Worm (Caenorhabditis elegans) whole organism, L1 larva: ENCODE results near the gene Y26E6A.3.

ENCODE experiments used
- C04F5.9 ChIP-seq: sonication (generic microtip); optimal IDR thresholded peaks from 2 replicates; lab custom pipeline; 2016; ENCODE audit warnings: missing genetic modification characterization, missing compliant biosample characterization
- C16A3.4 ChIP-seq: fragments of 150-350 bp; optimal IDR thresholded peaks from 2 replicates; lab custom pipeline; 2014; ENCODE audit warnings: missing biosample characterization, missing genetic modification characterization
- alr-1 ChIP-seq: fragments of 200-800 bp; sonication (Bioruptor generic); optimal IDR thresholded peaks from 2 replicates; lab custom pipeline; 2018; ENCODE audit warnings: borderline replicate concordance, mild to moderate bottlenecking, missing genetic modification characterization, missing compliant biosample characterization
- aly-2 ChIP-seq: fragments of 150-350 bp; optimal IDR thresholded peaks from 2 replicates; lab custom pipeline; 2014; ENCODE audit warnings: missing biosample characterization, missing genetic modification characterization
- ama-1 ChIP-seq: fragments of 150-350 bp; optimal IDR thresholded peaks from 2 replicates; lab custom pipeline; 2014
- ceh-82 ChIP-seq, 3 experiments: fragments of 150-350 bp in 1 of 3; sonication (generic microtip) in 2 of 3; optimal IDR thresholded peaks; 2 replicates each; lab custom pipeline; 2014 to 2017; ENCODE audit warnings: missing biosample characterization in 3 of 3, missing genetic modification characterization in 3 of 3
- ces-1 ChIP-seq: fragments of 150-350 bp; optimal IDR thresholded peaks from 2 replicates; lab custom pipeline; 2014; ENCODE audit warnings: missing biosample characterization, missing genetic modification reagents, missing genetic modification characterization
- dpl-1 ChIP-seq, 3 experiments: fragments of 150-350 bp in 2 of 3; sonication (generic microtip) in 1 of 3; optimal IDR thresholded peaks; 2 replicates each; lab custom pipeline; 2014 to 2017; ENCODE audit warnings: missing biosample characterization in 3 of 3, missing genetic modification characterization in 3 of 3, missing genetic modification reagents in 3 of 3
- egl-13 ChIP-seq: sonication (generic microtip); optimal IDR thresholded peaks from 2 replicates; lab custom pipeline; 2016; ENCODE audit warnings: missing genotype, missing genetic modification reagents, missing genetic modification characterization, missing compliant biosample characterization
- elt-2 ChIP-seq: sonication (generic microtip); optimal IDR thresholded peaks from 2 replicates; lab custom pipeline; 2016; ENCODE audit warnings: missing genetic modification characterization, mild to moderate bottlenecking, inconsistent platforms, missing compliant biosample characterization, missing genetic modification reagents
- elt-3 ChIP-seq, 6 experiments: fragments of 150-350 bp in 1 of 6; sonication (generic microtip); optimal IDR thresholded peaks; 2 replicates each; lab custom pipeline; 2017 to 2018; ENCODE audit warnings: missing biosample characterization in 6 of 6, missing genetic modification characterization in 6 of 6, inconsistent platforms in 1 of 6
- ets-5 ChIP-seq: fragments of 200-800 bp; sonication (Bioruptor generic); IDR thresholded peaks from 2 replicates; pipeline ENCODE4 v1.3.6; 2022; ENCODE audit warnings: missing genetic modification characterization, missing compliant biosample characterization
- fkh-10 ChIP-seq: sonication (generic microtip); optimal IDR thresholded peaks from 2 replicates; lab custom pipeline; 2017; ENCODE audit warnings: missing biosample characterization, missing genetic modification reagents, missing genetic modification characterization
- fkh-8 ChIP-seq: sonication (generic microtip); optimal IDR thresholded peaks from 2 replicates; lab custom pipeline; 2016; ENCODE audit warnings: mild to moderate bottlenecking, missing genetic modification characterization, missing compliant biosample characterization
- grh-1 ChIP-seq: fragments of 200-800 bp; sonication (Bioruptor generic); IDR thresholded peaks from 2 replicates; pipeline ENCODE4 v1.3.6; 2022; ENCODE audit warnings: missing genetic modification reagents, missing genetic modification characterization, missing compliant biosample characterization
- irx-1 ChIP-seq: sonication (generic microtip); optimal IDR thresholded peaks from 2 replicates; lab custom pipeline; 2016; ENCODE audit warnings: missing genetic modification characterization, missing compliant biosample characterization
- isw-1 ChIP-seq: fragments of 200-800 bp; sonication (Bioruptor generic); IDR thresholded peaks from 2 replicates; pipeline ENCODE4 v1.3.6; 2022; ENCODE audit warnings: missing genetic modification characterization, missing compliant biosample characterization
- jun-1 ChIP-seq: fragments of 150-350 bp; optimal IDR thresholded peaks from 2 replicates; lab custom pipeline; 2014; ENCODE audit warnings: missing biosample characterization, missing genetic modification reagents, missing genetic modification characterization
- lin-13 ChIP-seq: fragments of 150-350 bp; optimal IDR thresholded peaks from 2 replicates; lab custom pipeline; 2014; ENCODE audit warnings: missing biosample characterization, missing genetic modification reagents, missing genetic modification characterization
- lin-14 ChIP-seq: fragments of 200-800 bp; sonication (Bioruptor generic); optimal IDR thresholded peaks from 2 replicates; lab custom pipeline; 2018; ENCODE audit warnings: mild to moderate bottlenecking, missing genetic modification characterization, moderate library complexity, missing compliant biosample characterization
- lin-35 ChIP-seq, 2 experiments: fragments of 150-350 bp; optimal IDR thresholded peaks; 2 replicates each; lab custom pipeline; 2014; ENCODE audit warnings: missing biosample characterization in 2 of 2, missing genetic modification characterization in 2 of 2, missing genetic modification reagents in 2 of 2
- lin-39 ChIP-seq: fragments of 150-350 bp; optimal IDR thresholded peaks from 2 replicates; lab custom pipeline; 2014; ENCODE audit warnings: missing biosample characterization, missing genetic modification reagents, missing genetic modification characterization
- mdl-1 ChIP-seq, 2 experiments: fragments of 150-350 bp; optimal IDR thresholded peaks; 2 replicates each; lab custom pipeline; 2014 to 2017; ENCODE audit warnings: missing biosample characterization in 2 of 2, missing genetic modification characterization in 2 of 2, inconsistent platforms in 1 of 2
- nhr-12 ChIP-seq: sonication (generic microtip); optimal IDR thresholded peaks from 2 replicates; lab custom pipeline; 2017; ENCODE audit warnings: missing biosample characterization, missing genetic modification characterization
- nhr-19 ChIP-seq: fragments of 200-800 bp; sonication (Bioruptor generic); conservative IDR thresholded peaks from 2 replicates; pipeline ENCODE4 v1.3.6; 2022; ENCODE audit warnings: missing genetic modification characterization, missing compliant biosample characterization
- nhr-237 ChIP-seq: fragments of 150-350 bp; optimal IDR thresholded peaks from 2 replicates; lab custom pipeline; 2014; ENCODE audit warnings: missing biosample characterization, missing genetic modification characterization
- nhr-47 ChIP-seq: sonication (generic microtip); optimal IDR thresholded peaks from 2 replicates; lab custom pipeline; 2016; ENCODE audit warnings: mild to moderate bottlenecking, missing genetic modification characterization, moderate library complexity, missing compliant biosample characterization
- nhr-71 ChIP-seq: sonication (generic microtip); optimal IDR thresholded peaks from 2 replicates; lab custom pipeline; 2016; ENCODE audit warnings: mild to moderate bottlenecking, missing genetic modification characterization, moderate library complexity, missing compliant biosample characterization
- nhr-76 ChIP-seq: sonication (generic microtip); optimal IDR thresholded peaks from 2 replicates; lab custom pipeline; 2017; ENCODE audit warnings: missing biosample characterization, missing genetic modification characterization
- nhr-77 ChIP-seq: fragments of 150-350 bp; optimal IDR thresholded peaks from 2 replicates; lab custom pipeline; 2014; ENCODE audit warnings: missing biosample characterization, missing genetic modification characterization
- nhr-84 ChIP-seq: sonication (generic microtip); optimal IDR thresholded peaks from 2 replicates; lab custom pipeline; 2017; ENCODE audit warnings: missing biosample characterization, missing genetic modification characterization
- nhr-85 ChIP-seq: sonication (generic microtip); peaks from one replicate; lab custom pipeline; 2016; ENCODE audit warnings: missing genetic modification characterization, inconsistent platforms, missing compliant biosample characterization
- pqm-1 ChIP-seq: sonication (generic microtip); optimal IDR thresholded peaks from 3 replicates; lab custom pipeline; 2017; ENCODE audit warnings: missing biosample characterization, missing genetic modification characterization
- snpc-4 ChIP-seq: fragments of 150-350 bp; optimal IDR thresholded peaks from 2 replicates; lab custom pipeline; 2014; ENCODE audit warnings: missing biosample characterization, missing genetic modification characterization
- sox-4 ChIP-seq: sonication (generic microtip); optimal IDR thresholded peaks from 2 replicates; lab custom pipeline; 2016; ENCODE audit warnings: missing genetic modification characterization, missing compliant biosample characterization
- sup-37 ChIP-seq: fragments of 200-800 bp; sonication (Bioruptor generic); optimal IDR thresholded peaks from 2 replicates; lab custom pipeline; 2018; ENCODE audit warnings: mild to moderate bottlenecking, missing genetic modification characterization, missing compliant biosample characterization
- tbx-2 ChIP-seq: sonication (generic microtip); optimal IDR thresholded peaks from 2 replicates; lab custom pipeline; 2016; ENCODE audit warnings: missing genetic modification characterization, missing compliant biosample characterization
- tlp-1 ChIP-seq: fragments of 150-350 bp; optimal IDR thresholded peaks from 2 replicates; lab custom pipeline; 2014; ENCODE audit warnings: missing biosample characterization, missing genetic modification characterization
- unc-30 ChIP-seq: sonication (generic microtip); optimal IDR thresholded peaks from 2 replicates; lab custom pipeline; 2017; ENCODE audit warnings: missing biosample characterization, missing genetic modification characterization
- xbp-1 ChIP-seq: sonication (generic microtip); optimal IDR thresholded peaks from 2 replicates; lab custom pipeline; 2016; ENCODE audit warnings: missing genetic modification characterization, missing compliant biosample characterization
- ztf-11 ChIP-seq, 2 experiments: sonication (generic microtip); optimal IDR thresholded peaks; 2 replicates each; lab custom pipeline; 2016 to 2017; ENCODE audit warnings: missing genetic modification characterization in 2 of 2, missing biosample characterization in 1 of 2, missing compliant biosample characterization in 1 of 2

Y26E6A.3 gene

DNA sequence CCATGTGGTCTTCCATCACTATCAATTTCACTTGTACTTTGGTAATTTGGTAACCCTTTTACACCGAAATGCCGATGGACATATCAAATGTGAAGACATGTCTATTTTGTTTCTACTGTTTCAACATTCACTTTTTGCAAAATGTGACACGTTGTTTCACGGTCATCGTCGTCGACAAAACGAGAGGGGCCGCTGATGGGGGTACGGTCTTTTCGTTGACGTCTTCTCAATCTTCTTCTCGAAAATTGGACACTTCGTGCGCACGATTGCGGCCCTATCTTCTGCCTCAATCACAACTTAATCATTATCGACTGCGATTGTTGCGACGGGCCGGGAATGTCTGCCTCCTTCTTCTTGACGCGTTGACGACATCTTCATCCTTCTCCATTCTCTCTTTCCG is 27.0 kb upstream of the Y26E6A.3 start (continued):
- TF ChIP-seq nhr-85 (tag; lab: Kevin White, UChicago) = peak; percentile 88
- TF ChIP-seq elt-3 (tag; optimal IDR thresholded peaks at IDR 0.05; lab: Kevin White, UChicago) = peak; percentile 68 to 98 (median 82)
- no peak for TF ChIP-seq unc-30 (tag; lab: Kevin White, UChicago)
- TF ChIP-seq nhr-12 (tag; lab: Kevin White, UChicago) = no peak
- no peak for TF ChIP-seq lin-13 (GFP tag; lab: Kevin White, UChicago)
- TF ChIP-seq fkh-8 (tag; lab: Kevin White, UChicago) = no peak
- TF ChIP-seq pqm-1 (tag; lab: Kevin White, UChicago) = no peak
- TF ChIP-seq ceh-82 (tag; optimal IDR thresholded peaks at IDR 0.05; lab: Kevin White, UChicago) = no peak
- TF ChIP-seq grh-1 (GFP tag; lab: Robert Waterston, UW) = no peak
- TF ChIP-seq jun-1 = no peak
- TF ChIP-seq lin-35 (GFP tag; optimal IDR thresholded peaks at IDR 0.05; lab: Kevin White, UChicago) = peak in 1 of 2 experiments; percentile 30
- TF ChIP-seq aly-2 (tag; lab: Kevin White, UChicago) = no peak
- 0 out of 2 replicates have a peak, but pooled peaks have one; percentile 7 for TF ChIP-seq nhr-19 (GFP tag; lab: Robert Waterston, UW)
- no peak for TF ChIP-seq C16A3.4 (tag; lab: Kevin White, UChicago)
- no peak for TF ChIP-seq tlp-1 (tag; lab: Kevin White, UChicago)
- no peak for TF ChIP-seq alr-1 (tag; lab: Kevin White, UChicago)
- no peak for TF ChIP-seq sox-4 (tag; lab: Kevin White, UChicago)
- TF ChIP-seq fkh-10 = no peak
- no peak for TF ChIP-seq ets-5 (GFP tag; lab: Robert Waterston, UW)
- no peak for TF ChIP-seq egl-13 (tag; lab: Kevin White, UChicago)
- no peak for TF ChIP-seq ztf-11 (tag; optimal IDR thresholded peaks at IDR 0.05; lab: Kevin White, UChicago)
- TF ChIP-seq nhr-71 (tag; lab: Kevin White, UChicago) = peak; percentile 41
- no peak for TF ChIP-seq nhr-84
- TF ChIP-seq nhr-237 (tag; lab: Kevin White, UChicago) = no peak
- TF ChIP-seq ama-1 (lab: Kevin White, UChicago) = no peak
- no peak for TF ChIP-seq snpc-4 (tag; lab: Kevin White, UChicago)
- no peak for TF ChIP-seq dpl-1 (GFP tag; optimal IDR thresholded peaks at IDR 0.05; lab: Kevin White, UChicago)
- no peak for TF ChIP-seq nhr-76 (tag; lab: Kevin White, UChicago)
- TF ChIP-seq irx-1 (tag; lab: Kevin White, UChicago) = no peak
- no peak for TF ChIP-seq lin-39 (tag; lab: Kevin White, UChicago)
- TF ChIP-seq elt-2 = no peak

DNA sequence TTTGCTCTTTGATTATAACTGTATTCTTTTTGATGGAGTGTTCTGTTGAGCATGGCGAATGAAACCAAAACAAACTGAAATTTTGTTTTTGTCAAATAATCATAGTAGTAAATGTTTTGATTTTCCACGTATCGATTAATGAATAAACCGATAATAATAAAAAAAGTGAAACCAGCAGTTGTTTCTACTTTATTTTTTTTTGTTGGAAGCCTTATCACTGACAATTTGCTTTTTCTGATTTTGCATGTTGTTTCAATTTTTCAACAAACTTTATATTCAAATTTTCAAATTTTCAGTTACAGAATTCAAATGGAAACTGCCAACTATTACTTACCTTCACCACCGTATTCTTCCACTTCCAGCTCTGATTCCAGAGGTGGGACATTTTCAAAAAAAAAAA is 24.8 kb upstream of the Y26E6A.3 start, which contains the start of gene elt-3:
Gene elt-3 (plus strand): TSS at position 301 of the 400 bp plus-strand sequence.
- TF ChIP-seq mdl-1 (tag; optimal IDR thresholded peaks at IDR 0.05; lab: Kevin White, UChicago) (no peak), tbx-2 (tag; lab: Kevin White, UChicago) (no peak), alr-1 (tag; lab: Kevin White, UChicago) (no peak), xbp-1 (tag; lab: Kevin White, UChicago) (no peak), dpl-1 (GFP tag; optimal IDR thresholded peaks at IDR 0.05; lab: Kevin White, UChicago) (no peak), nhr-77 (no peak), tlp-1 (tag; lab: Kevin White, UChicago) (no peak), nhr-47 (tag; lab: Kevin White, UChicago) (no peak), isw-1 (GFP tag; lab: Robert Waterston, UW) (no peak), C04F5.9 (no peak), ces-1 (no peak), lin-39 (tag; lab: Kevin White, UChicago) (no peak), sup-37 (GFP tag; lab: Kevin White, UChicago) (no peak), lin-14 (GFP tag; lab: Kevin White, UChicago) (no peak)
